Worm (Caenorhabditis elegans) whole organism, L2 larva: ENCODE measurements around the gene dbl-1.

ENCODE experiments used
- dmd-4 ChIP-seq: sonication (generic microtip); optimal IDR thresholded peaks from 2 replicates; lab custom pipeline; 2017; ENCODE audit warnings: missing biosample characterization, missing genetic modification characterization
- elt-3 ChIP-seq: sonication (generic microtip); optimal IDR thresholded peaks from 2 replicates; lab custom pipeline; 2017; ENCODE audit warnings: missing biosample characterization, missing genetic modification characterization
- fos-1 ChIP-seq: fragments of 150-350 bp; optimal IDR thresholded peaks from 2 replicates; lab custom pipeline; 2014; ENCODE audit warnings: missing biosample characterization, missing genetic modification characterization
- lin-13 ChIP-seq: fragments of 150-350 bp; optimal IDR thresholded peaks from 2 replicates; lab custom pipeline; 2014; ENCODE audit warnings: missing biosample characterization, missing genetic modification reagents, missing genetic modification characterization

- no peak for TF ChIP-seq elt-3 (tag; lab: Kevin White, UChicago)
- TF ChIP-seq lin-13 (GFP tag; lab: Kevin White, UChicago): no peak
- TF ChIP-seq fos-1 (tag; lab: Kevin White, UChicago): no peak
- no peak for TF ChIP-seq dmd-4 (tag; lab: Kevin White, UChicago)
Observed at ce11 chrV:6769440-6769839, 11.5 kb downstream of the dbl-1 start.
